Worm (Caenorhabditis elegans): ENCODE measurements around the gene Y97E10AR.2.

DNA sequence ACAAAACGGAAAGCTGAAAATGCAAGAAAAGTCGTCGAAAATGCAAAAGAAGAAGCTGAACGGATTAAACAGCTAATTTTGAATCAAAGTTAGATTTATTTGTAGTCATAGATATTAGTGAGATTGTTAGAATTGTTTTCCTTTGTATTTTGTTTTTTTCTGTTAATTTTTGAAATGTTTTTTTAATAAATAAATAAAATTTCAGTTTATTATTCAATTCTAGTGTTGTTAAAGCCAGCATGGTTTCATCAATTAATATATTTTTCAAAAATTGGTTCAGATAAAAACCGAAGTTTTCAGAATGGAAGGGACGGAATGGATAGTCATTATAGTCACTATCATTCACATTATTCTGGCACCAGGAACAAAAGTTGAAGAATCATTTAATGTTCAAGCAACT is 38.8 kb downstream of the Y97E10AR.2 start, which contains the start of gene algn-12:
- no peak for TF ChIP-seq flt-1 (GFP tag; IDR thresholded peaks at IDR 0.05)
- no peak for TF ChIP-seq F13C5.2 (tag; optimal IDR thresholded peaks at IDR 0.05)
- TF ChIP-seq ama-1 (optimal IDR thresholded peaks at IDR 0.05), result no peak
- no peak for TF ChIP-seq ceh-13 (GFP tag; optimal IDR thresholded peaks at IDR 0.05)
- no peak for TF ChIP-seq ceh-36 (tag; optimal IDR thresholded peaks at IDR 0.05)
- TF ChIP-seq hmbx-1 (tag; optimal IDR thresholded peaks at IDR 0.05), result no peak
